Worm (Caenorhabditis elegans): Measurements from ENCODE around the gene R105.5.

The R105.5 gene

ce11 chrIV:4599352-4600004 lies 36.6 kb upstream of the R105.5 start, which contains the start of gene F19C7.2:
Gene F19C7.2 (plus strand): TSS chrIV:4599954.
- TF ChIP-seq nhr-28 (tag; optimal IDR thresholded peaks at IDR 0.05) (peak; percentile 16), madf-5 (GFP tag; IDR thresholded peaks at IDR 0.05) (no peak), daf-19 (GFP tag; conservative IDR thresholded peaks at IDR 0.05) (no peak), spr-3 (GFP tag; optimal IDR thresholded peaks at IDR 0.05) (no peak), pqm-1 (tag; optimal IDR thresholded peaks at IDR 0.05) (peak; percentile 68), madf-9 (GFP tag; conservative IDR thresholded peaks at IDR 0.05) (no peak), aha-1 (tag) (no peak), ztf-7 (tag; optimal IDR thresholded peaks at IDR 0.05) (no peak), F26F4.8 (GFP tag; conservative IDR thresholded peaks at IDR 0.05) (no peak), pha-4 (GFP tag; IDR thresholded peaks at IDR 0.05) (no peak), pha-4 (tag; optimal IDR thresholded peaks at IDR 0.05) (no peak), lir-3 (tag; optimal IDR thresholded peaks at IDR 0.05) (no peak), daf-12 (tag; optimal IDR thresholded peaks at IDR 0.05) (no peak), gei-8 (GFP tag; optimal IDR thresholded peaks at IDR 0.05) (no peak), cey-2 (tag; optimal IDR thresholded peaks at IDR 0.05; ENCODE audit: borderline replicate concordance, insufficient read depth) (no peak), nhr-102 (tag; optimal IDR thresholded peaks at IDR 0.05) (peak; percentile 47), egl-27 (tag; optimal IDR thresholded peaks at IDR 0.05) (no peak), dpl-1 (GFP tag; optimal IDR thresholded peaks at IDR 0.05) (no peak)

DNA sequence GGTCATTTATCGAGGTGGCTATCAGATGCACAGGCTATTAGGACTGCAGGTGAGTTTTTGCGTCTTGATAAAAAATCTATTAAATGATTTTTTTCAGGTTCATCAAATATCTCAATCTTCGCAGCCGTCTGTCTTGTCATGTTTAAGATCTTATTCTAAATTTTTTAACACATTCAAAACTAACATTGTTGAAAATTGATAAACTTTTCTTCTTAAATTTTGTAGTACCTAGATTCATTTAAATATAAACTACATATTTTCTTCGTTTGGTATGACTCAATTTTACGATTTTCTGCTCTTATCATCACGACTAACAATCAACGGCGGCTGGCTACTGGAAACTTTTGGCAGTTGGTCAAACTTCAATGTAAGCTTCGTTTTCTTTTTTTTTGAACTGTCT lies 33.5 kb upstream of the R105.5 start, which contains the start of gene F19C7.4:
F19C7.4 (plus strand) TSS at position 301 of the 400 bp plus-strand sequence.
- TF ChIP-seq nhr-42 (GFP tag; IDR thresholded peaks at IDR 0.05), result no peak
- no peak for TF ChIP-seq cey-2 (tag; optimal IDR thresholded peaks at IDR 0.05; ENCODE audit: borderline replicate concordance, insufficient read depth)
- no peak for TF ChIP-seq gei-8 (GFP tag; optimal IDR thresholded peaks at IDR 0.05)
- no peak for TF ChIP-seq jun-1 (tag; optimal IDR thresholded peaks at IDR 0.05)
- no peak for TF ChIP-seq egl-27 (tag; optimal IDR thresholded peaks at IDR 0.05)
- no peak for TF ChIP-seq madf-9 (GFP tag; conservative IDR thresholded peaks at IDR 0.05)
- no peak for TF ChIP-seq dpl-1 (GFP tag; optimal IDR thresholded peaks at IDR 0.05)
- no peak for TF ChIP-seq nhr-237 (tag; optimal IDR thresholded peaks at IDR 0.05)
- peak; percentile 36 for TF ChIP-seq nhr-28 (tag; optimal IDR thresholded peaks at IDR 0.05)
- TF ChIP-seq T20F7.1 (GFP tag; optimal IDR thresholded peaks at IDR 0.05), result no peak
- no peak for TF ChIP-seq nhr-11 (tag; optimal IDR thresholded peaks at IDR 0.05)
- no peak for TF ChIP-seq nhr-10 (tag; optimal IDR thresholded peaks at IDR 0.05)
- peak in 1 of 2 experiments; percentile 10 for TF ChIP-seq unc-62 (GFP tag; optimal IDR thresholded peaks at IDR 0.05 in 1 of 2)
- no peak for TF ChIP-seq unc-62 (tag; optimal IDR thresholded peaks at IDR 0.05)
- no peak for TF ChIP-seq nhr-48 (tag; optimal IDR thresholded peaks at IDR 0.05)

DNA sequence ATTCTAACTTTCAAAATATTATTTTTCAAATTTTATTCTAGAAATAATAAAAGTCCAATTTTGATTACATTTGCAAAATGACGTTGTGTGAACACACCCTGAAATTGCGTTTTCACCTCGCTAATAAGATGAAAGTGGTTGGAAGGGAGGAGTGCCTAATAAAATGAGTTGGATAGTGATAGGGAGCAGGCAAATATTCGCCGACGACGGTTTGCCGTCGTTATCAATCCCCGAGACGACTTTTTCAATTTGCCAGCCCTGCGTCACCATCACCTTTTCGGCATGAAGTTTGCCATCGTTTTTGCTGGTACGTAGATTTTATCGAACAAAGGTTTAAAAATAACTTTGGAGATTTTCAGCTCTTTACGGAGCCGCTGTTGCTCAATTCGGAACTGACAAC lies 30.5 kb upstream of the R105.5 start, which contains the start of gene nspg-10:
nspg-10 (plus strand) TSS at position 179 of the 400 bp plus-strand sequence.
- TF ChIP-seq hlh-11 (tag; optimal IDR thresholded peaks at IDR 0.05) (peak; percentile 53), nhr-11 (tag; optimal IDR thresholded peaks at IDR 0.05) (no peak), set-16 (GFP tag; IDR thresholded peaks at IDR 0.05) (no peak), dve-1 (tag; optimal IDR thresholded peaks at IDR 0.05; ENCODE audit: insufficient read depth) (peak; percentile 47), dmd-9 (GFP tag; IDR thresholded peaks at IDR 0.05) (no peak), nhr-77 (tag; optimal IDR thresholded peaks at IDR 0.05) (peak; percentile 37), nhr-6 (tag; optimal IDR thresholded peaks at IDR 0.05) (no peak), Y48G9A.11 (GFP tag; IDR thresholded peaks at IDR 0.05) (no peak), pqm-1 (tag; optimal IDR thresholded peaks at IDR 0.05) (peak; percentile 85), ztf-11 (tag; optimal IDR thresholded peaks at IDR 0.05) (no peak), hmg-1.1 (GFP tag; IDR thresholded peaks at IDR 0.05) (no peak), aha-1 (tag) (peak; percentile 88), daf-8 (GFP tag; IDR thresholded peaks at IDR 0.05) (no peak), Y5F2A.4 (GFP tag; optimal IDR thresholded peaks at IDR 0.05) (no peak), daf-16 (GFP tag; optimal IDR thresholded peaks at IDR 0.05) (no peak), daf-16 (tag; optimal IDR thresholded peaks at IDR 0.05) (peak; percentile 37), attf-4 (tag; optimal IDR thresholded peaks at IDR 0.05) (no peak), php-3 (GFP tag; IDR thresholded peaks at IDR 0.05) (0 out of 2 replicates have a peak, but pooled peaks have one; percentile 29), nhr-28 (tag; optimal IDR thresholded peaks at IDR 0.05) (peak; percentile 44), D1046.2 (GFP tag; IDR thresholded peaks at IDR 0.05) (no peak), daf-19 (GFP tag; conservative IDR thresholded peaks at IDR 0.05) (0 out of 2 replicates have a peak, but pooled peaks have one; percentile 46), lsy-2 (tag; optimal IDR thresholded peaks at IDR 0.05) (no peak), skn-1 (tag; optimal IDR thresholded peaks at IDR 0.05) (no peak)

All from whole organism, L4 larva.